Worm (Caenorhabditis elegans) whole organism, mixed stage, embryonic: ENCODE results near the gene clec-88.

Experiments used
- blmp-1 ChIP-seq: fragments of 150-350 bp; optimal IDR thresholded peaks from 2 replicates; lab custom pipeline; 2014; ENCODE audit warnings: missing biosample characterization, missing genetic modification characterization
- nhr-237 ChIP-seq: fragments of 150-350 bp; optimal IDR thresholded peaks from 2 replicates; lab custom pipeline; 2014; ENCODE audit warnings: missing biosample characterization, missing genetic modification characterization
- unc-39 ChIP-seq: fragments of 150-350 bp; optimal IDR thresholded peaks from 2 replicates; lab custom pipeline; 2014; ENCODE audit warnings: missing biosample characterization, missing genetic modification characterization

DNA sequence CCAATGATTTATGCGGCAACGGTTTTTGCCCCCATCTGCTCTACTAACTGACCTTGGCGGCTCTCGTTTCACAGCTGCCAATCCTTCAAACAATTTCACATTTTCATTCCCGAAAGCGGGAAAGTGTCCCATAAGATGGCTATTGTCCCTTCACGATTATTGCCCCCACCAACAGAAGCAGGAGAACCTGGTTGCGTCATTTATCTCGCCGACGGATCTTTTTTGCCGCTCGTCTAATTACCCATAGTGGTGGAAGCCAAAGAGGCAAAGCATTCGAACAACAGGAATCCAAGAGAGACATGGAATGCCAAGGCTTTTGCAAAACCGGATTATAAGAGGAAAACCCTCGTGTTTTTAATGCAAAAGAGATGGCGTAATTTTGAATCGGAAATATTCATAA lies 43.6 kb downstream of the clec-88 start:
- no peak for TF ChIP-seq unc-39 (tag; lab: Kevin White, UChicago)
- TF ChIP-seq blmp-1 = no peak
- TF ChIP-seq nhr-237 (tag; lab: Kevin White, UChicago) = no peak
